Worm (Caenorhabditis elegans) whole organism, L4 larva: ENCODE data around the gene C18E9.7.

Source experiments
- D1046.2 ChIP-seq: fragments of 200-800 bp; sonication (Bioruptor generic); IDR thresholded peaks from 2 replicates; pipeline ENCODE4 v1.3.6; 2022; ENCODE audit warnings: missing genetic modification characterization, missing compliant biosample characterization
- F26F4.8 ChIP-seq: fragments of 200-800 bp; sonication (Bioruptor generic); conservative IDR thresholded peaks from 2 replicates; pipeline ENCODE4 v1.3.6; 2022; ENCODE audit warnings: missing genetic modification characterization, missing compliant biosample characterization
- F37D6.2 ChIP-seq: sonication (generic microtip); optimal IDR thresholded peaks from 2 replicates; lab custom pipeline; 2016; ENCODE audit warnings: mild to moderate bottlenecking, missing genetic modification characterization, missing compliant biosample characterization
- F49E8.2 ChIP-seq: sonication (generic microtip); optimal IDR thresholded peaks from 2 replicates; lab custom pipeline; 2016; ENCODE audit warnings: missing compliant biosample characterization, mild to moderate bottlenecking, missing genetic modification characterization, borderline replicate concordance
- T20F7.1 ChIP-seq: fragments of 200-800 bp; sonication (Bioruptor generic); optimal IDR thresholded peaks from 2 replicates; lab custom pipeline; 2018; ENCODE audit warnings: mild to moderate bottlenecking, missing genetic modification characterization, missing compliant biosample characterization
- Y48G9A.11 ChIP-seq: fragments of 200-800 bp; sonication (Bioruptor generic); IDR thresholded peaks from 2 replicates; pipeline ENCODE4 v1.3.6; 2022; ENCODE audit warnings: missing genetic modification reagents, missing genetic modification characterization, missing compliant biosample characterization
- Y5F2A.4 ChIP-seq: fragments of 200-800 bp; sonication (Bioruptor generic); optimal IDR thresholded peaks from 2 replicates; lab custom pipeline; 2018; ENCODE audit warnings: mild to moderate bottlenecking, missing genetic modification characterization, missing compliant biosample characterization
- Y75B8A.6 ChIP-seq: fragments of 200-800 bp; sonication (Bioruptor generic); IDR thresholded peaks from 2 replicates; pipeline ENCODE4 v1.3.6; 2022; ENCODE audit warnings: missing genetic modification reagents, missing genetic modification characterization, missing compliant biosample characterization
- aha-1 ChIP-seq: fragments of 150-350 bp; peaks from one replicate; lab custom pipeline; 2014; ENCODE audit warnings: missing biosample characterization, missing genetic modification characterization
- ama-1 ChIP-seq: fragments of 150-350 bp; optimal IDR thresholded peaks from 2 replicates; lab custom pipeline; 2014; ENCODE audit warnings: inconsistent platforms, mixed read lengths
- arid-1 ChIP-seq: fragments of 200-800 bp; sonication (Bioruptor generic); conservative IDR thresholded peaks from 2 replicates; pipeline ENCODE4 v1.3.6; 2022; ENCODE audit warnings: missing genetic modification reagents, missing genetic modification characterization, missing compliant biosample characterization
- ceh-20 ChIP-seq: fragments of 200-800 bp; sonication (Bioruptor generic); IDR thresholded peaks from 2 replicates; pipeline ENCODE4 v1.3.6; 2022; ENCODE audit warnings: missing genetic modification reagents, missing genetic modification characterization, missing compliant biosample characterization
- ceh-82 ChIP-seq: sonication (generic microtip); optimal IDR thresholded peaks from 2 replicates; lab custom pipeline; 2017; ENCODE audit warnings: missing biosample characterization, missing genetic modification characterization
- cey-2 ChIP-seq: sonication (generic microtip); optimal IDR thresholded peaks from 3 replicates; lab custom pipeline; 2017; ENCODE audit warnings: missing genetic modification characterization, mild to moderate bottlenecking, missing compliant biosample characterization, antibody characterized with exemption, borderline replicate concordance; ENCODE audit not compliant: insufficient read depth
- ctbp-1 ChIP-seq: fragments of 200-800 bp; sonication (Bioruptor generic); IDR thresholded peaks from 2 replicates; pipeline ENCODE4 v1.3.6; 2022; ENCODE audit warnings: missing genetic modification reagents, missing genetic modification characterization, missing compliant biosample characterization
- daf-8 ChIP-seq: fragments of 200-800 bp; sonication (Bioruptor generic); IDR thresholded peaks from 2 replicates; pipeline ENCODE4 v1.3.6; 2022; ENCODE audit warnings: missing genetic modification characterization, missing compliant biosample characterization
- duxl-1 ChIP-seq: sonication (generic microtip); optimal IDR thresholded peaks from 2 replicates; lab custom pipeline; 2016; ENCODE audit warnings: mild to moderate bottlenecking, missing genetic modification characterization, moderate library complexity, missing compliant biosample characterization; ENCODE audit not compliant: poor library complexity
- fkh-10 ChIP-seq: fragments of 150-350 bp; optimal IDR thresholded peaks from 2 replicates; lab custom pipeline; 2014; ENCODE audit warnings: missing biosample characterization, missing genetic modification reagents, missing genetic modification characterization
- fos-1 ChIP-seq: fragments of 150-350 bp; optimal IDR thresholded peaks from 2 replicates; lab custom pipeline; 2014; ENCODE audit warnings: missing biosample characterization, missing genetic modification characterization
- hmg-1.1 ChIP-seq: fragments of 200-800 bp; sonication (Bioruptor generic); IDR thresholded peaks from 2 replicates; pipeline ENCODE4 v1.3.6; 2022; ENCODE audit warnings: missing genetic modification reagents, missing genetic modification characterization, missing compliant biosample characterization
- jun-1 ChIP-seq: fragments of 150-350 bp; optimal IDR thresholded peaks from 2 replicates; lab custom pipeline; 2014; ENCODE audit warnings: missing biosample characterization, missing genetic modification reagents, missing genetic modification characterization
- lim-7 ChIP-seq: fragments of 200-800 bp; sonication (Bioruptor generic); IDR thresholded peaks from 2 replicates; pipeline ENCODE4 v1.3.6; 2022; ENCODE audit warnings: missing genetic modification characterization, missing compliant biosample characterization
- lin-1 ChIP-seq: fragments of 200-800 bp; sonication (Bioruptor generic); IDR thresholded peaks from 2 replicates; pipeline ENCODE4 v1.3.6; 2022; ENCODE audit warnings: missing genetic modification reagents, missing genetic modification characterization, missing compliant biosample characterization
- lin-38 ChIP-seq: fragments of 200-800 bp; sonication (Bioruptor generic); IDR thresholded peaks from 2 replicates; pipeline ENCODE4 v1.3.6; 2022; ENCODE audit warnings: missing genetic modification reagents, missing genetic modification characterization, missing compliant biosample characterization
- lir-3 ChIP-seq: sonication (generic microtip); optimal IDR thresholded peaks from 2 replicates; lab custom pipeline; 2016; ENCODE audit warnings: mild to moderate bottlenecking, missing genetic modification characterization, missing compliant biosample characterization
- lsy-2 ChIP-seq, 2 experiments: fragments of 150-350 bp in 1 of 2; sonication (generic microtip) in 1 of 2; optimal IDR thresholded peaks; 2 replicates each; lab custom pipeline; 2014 to 2017; ENCODE audit warnings: missing biosample characterization in 2 of 2, missing genetic modification characterization in 2 of 2
- madf-9 ChIP-seq: fragments of 200-800 bp; sonication (Bioruptor generic); conservative IDR thresholded peaks from 2 replicates; pipeline ENCODE4 v1.3.6; 2022; ENCODE audit warnings: missing genetic modification reagents, missing genetic modification characterization, missing compliant biosample characterization
- mxl-2 ChIP-seq: fragments of 200-800 bp; sonication (Bioruptor generic); conservative IDR thresholded peaks from 2 replicates; pipeline ENCODE4 v1.3.6; 2022; ENCODE audit warnings: missing genetic modification reagents, missing genetic modification characterization, missing compliant biosample characterization
- mxl-3 ChIP-seq: fragments of 200-800 bp; sonication (Bioruptor generic); optimal IDR thresholded peaks from 2 replicates; lab custom pipeline; 2018; ENCODE audit warnings: mild to moderate bottlenecking, missing genetic modification characterization, missing compliant biosample characterization
- nhr-11 ChIP-seq: fragments of 150-350 bp; optimal IDR thresholded peaks from 2 replicates; lab custom pipeline; 2014; ENCODE audit warnings: missing biosample characterization, missing genetic modification characterization
- nhr-237 ChIP-seq: sonication (generic microtip); optimal IDR thresholded peaks from 2 replicates; lab custom pipeline; 2017; ENCODE audit warnings: missing biosample characterization, missing genetic modification characterization
- nhr-41 ChIP-seq: fragments of 200-800 bp; sonication (Bioruptor generic); IDR thresholded peaks from 2 replicates; pipeline ENCODE4 v1.3.6; 2022; ENCODE audit warnings: missing genetic modification reagents, missing genetic modification characterization, missing compliant biosample characterization
- nhr-42 ChIP-seq: fragments of 200-800 bp; sonication (Bioruptor generic); IDR thresholded peaks from 2 replicates; pipeline ENCODE4 v1.3.6; 2022; ENCODE audit warnings: missing genetic modification characterization, missing compliant biosample characterization
- nhr-76 ChIP-seq: fragments of 150-350 bp; optimal IDR thresholded peaks from 2 replicates; lab custom pipeline; 2014; ENCODE audit warnings: missing biosample characterization, missing genetic modification characterization
- rbr-2 ChIP-seq: sonication (generic microtip); optimal IDR thresholded peaks from 2 replicates; lab custom pipeline; 2016; ENCODE audit warnings: missing genotype, missing genetic modification characterization, missing compliant biosample characterization
- skn-1 ChIP-seq: fragments of 150-350 bp; optimal IDR thresholded peaks from 2 replicates; lab custom pipeline; 2014; ENCODE audit warnings: missing biosample characterization, missing genetic modification characterization
- snpc-1.2 ChIP-seq: fragments of 200-800 bp; sonication (Bioruptor generic); IDR thresholded peaks from 2 replicates; pipeline ENCODE4 v1.3.6; 2022; ENCODE audit warnings: missing genetic modification reagents, missing genetic modification characterization, missing compliant biosample characterization
- spr-1 ChIP-seq: sonication (generic microtip); optimal IDR thresholded peaks from 2 replicates; lab custom pipeline; 2016; ENCODE audit warnings: mild to moderate bottlenecking, missing genetic modification characterization, missing compliant biosample characterization
- spr-3 ChIP-seq: fragments of 200-800 bp; sonication (Bioruptor generic); optimal IDR thresholded peaks from 2 replicates; lab custom pipeline; 2018; ENCODE audit warnings: mild to moderate bottlenecking, missing genetic modification characterization, missing compliant biosample characterization
- tag-97 ChIP-seq: fragments of 200-800 bp; sonication (Bioruptor generic); IDR thresholded peaks from 2 replicates; pipeline ENCODE4 v1.3.6; 2022; ENCODE audit warnings: missing genetic modification characterization, missing compliant biosample characterization
- tra-1 ChIP-seq: fragments of 200-800 bp; sonication (Bioruptor generic); IDR thresholded peaks from 2 replicates; pipeline ENCODE4 v1.3.6; 2022; ENCODE audit warnings: missing genetic modification reagents, missing genetic modification characterization, missing compliant biosample characterization
- unc-130 ChIP-seq: sonication (generic microtip); optimal IDR thresholded peaks from 2 replicates; lab custom pipeline; 2016; ENCODE audit warnings: missing genetic modification reagents, missing genetic modification characterization, missing compliant biosample characterization
- unc-39 ChIP-seq: sonication (generic microtip); optimal IDR thresholded peaks from 2 replicates; lab custom pipeline; 2017; ENCODE audit warnings: missing biosample characterization, missing genetic modification characterization
- zfp-3 ChIP-seq: fragments of 200-800 bp; sonication (Bioruptor generic); conservative IDR thresholded peaks from 2 replicates; pipeline ENCODE4 v1.3.6; 2022; ENCODE audit warnings: missing genetic modification reagents, missing genetic modification characterization, missing compliant biosample characterization
- zip-2 ChIP-seq: fragments of 150-350 bp; optimal IDR thresholded peaks from 2 replicates; lab custom pipeline; 2014; ENCODE audit warnings: missing biosample characterization, missing genetic modification characterization
- ztf-11 ChIP-seq: fragments of 150-350 bp; optimal IDR thresholded peaks from 2 replicates; lab custom pipeline; 2014; ENCODE audit warnings: missing biosample characterization, missing genetic modification characterization

C18E9.7 gene

ce11 chrII:8931405-8932149 is 51.0 kb downstream of the C18E9.7 start (continued):
- TF ChIP-seq skn-1 (tag; lab: Kevin White, UChicago) (no peak), Y5F2A.4 (GFP tag; lab: Kevin White, UChicago) (no peak), daf-8 (no peak), fos-1 (no peak), Y75B8A.6 (0 out of 2 replicates have a peak, but pooled peaks have one; percentile 7), spr-3 (no peak), ceh-20 (GFP tag; lab: Robert Waterston, UW) (no peak), ceh-82 (tag; lab: Kevin White, UChicago) (no peak), zip-2 (no peak)

- TF ChIP-seq unc-130 (GFP tag; lab: Kevin White, UChicago) = peak; percentile 15
- TF ChIP-seq lin-38 (GFP tag; lab: Robert Waterston, UW) = peak; percentile 32
- no peak for TF ChIP-seq zip-2
- peak; percentile 69 for TF ChIP-seq ama-1 (lab: Kevin White, UChicago)
These were observed 51.8 kb downstream of the C18E9.7 start, which contains the start of gene enol-1 for ce11 chrII:8930763-8931162. Gene enol-1, plus strand, starts transcription at chrII:8930997.

ce11 chrII:8929771-8930170 is 52.8 kb downstream of the C18E9.7 start, which contains the start of gene mrpl-50:
Gene mrpl-50, plus strand, starts transcription at chrII:8929841.
- no peak for TF ChIP-seq lim-7 (GFP tag; lab: Robert Waterston, UW)
- TF ChIP-seq F37D6.2 (tag; lab: Kevin White, UChicago) = no peak
- no peak for TF ChIP-seq nhr-42 (GFP tag; lab: Robert Waterston, UW)
- no peak for TF ChIP-seq fkh-10
- no peak for TF ChIP-seq lir-3 (tag; lab: Kevin White, UChicago)
- no peak for TF ChIP-seq mxl-3 (GFP tag; lab: Kevin White, UChicago)
- peak; percentile 13 for TF ChIP-seq F49E8.2 (tag; lab: Kevin White, UChicago)
- no peak for TF ChIP-seq zfp-3 (GFP tag; lab: Robert Waterston, UW)
- no peak for TF ChIP-seq T20F7.1 (GFP tag; lab: Kevin White, UChicago)
- peak; percentile 56 for TF ChIP-seq lin-38 (GFP tag; lab: Robert Waterston, UW)
- peak; percentile 31; the same call in 1 of the 2 replicates for TF ChIP-seq snpc-1.2 (GFP tag; lab: Robert Waterston, UW)
- no peak for TF ChIP-seq fos-1
- no peak for TF ChIP-seq unc-130 (GFP tag; lab: Kevin White, UChicago)
- TF ChIP-seq spr-3 = no peak
- no peak for TF ChIP-seq cey-2 (tag; lab: Kevin White, UChicago)
- TF ChIP-seq lsy-2 (tag; optimal IDR thresholded peaks at IDR 0.05; lab: Kevin White, UChicago) = no peak
- TF ChIP-seq jun-1 (tag; lab: Kevin White, UChicago) = no peak
- TF ChIP-seq spr-1 (tag; lab: Kevin White, UChicago) = no peak
- TF ChIP-seq Y48G9A.11 (GFP tag; lab: Robert Waterston, UW) = peak; percentile 26; the same call in 1 of the 2 replicates
- no peak for TF ChIP-seq lin-1 (GFP tag; lab: Robert Waterston, UW)
- no peak for TF ChIP-seq nhr-11 (tag; lab: Kevin White, UChicago)
- no peak for TF ChIP-seq daf-8
- TF ChIP-seq mxl-2 (GFP tag; lab: Robert Waterston, UW) = no peak
- no peak for TF ChIP-seq madf-9
- TF ChIP-seq arid-1 = peak; percentile 46; the same call in 1 of the 2 replicates
- no peak for TF ChIP-seq tag-97
- no peak for TF ChIP-seq tra-1 (GFP tag; lab: Robert Waterston, UW)
- no peak for TF ChIP-seq ztf-11 (tag; lab: Kevin White, UChicago)
- no peak for TF ChIP-seq ctbp-1 (GFP tag; lab: Robert Waterston, UW)
- no peak for TF ChIP-seq D1046.2
- TF ChIP-seq unc-39 (tag; lab: Kevin White, UChicago) = no peak
- no peak for TF ChIP-seq duxl-1 (tag; lab: Kevin White, UChicago)
- no peak for TF ChIP-seq hmg-1.1 (GFP tag; lab: Robert Waterston, UW)
- TF ChIP-seq ama-1 (lab: Kevin White, UChicago) = peak; percentile 75
- no peak for TF ChIP-seq rbr-2
- no peak for TF ChIP-seq nhr-76
- TF ChIP-seq nhr-237 = no peak
- TF ChIP-seq nhr-41 = no peak
- TF ChIP-seq F26F4.8 (GFP tag; lab: Robert Waterston, UW) = no peak
- peak; percentile 82 for TF ChIP-seq aha-1 (tag; lab: Kevin White, UChicago)
- no peak for TF ChIP-seq zip-2
